Worm (Caenorhabditis elegans) whole organism, dauer: Measurements from ENCODE around the gene shk-1.

ENCODE experiments used
- unc-62 ChIP-seq: sonication (generic microtip); optimal IDR thresholded peaks from 2 replicates; lab custom pipeline; 2017; ENCODE audit warnings: missing biosample characterization, missing genetic modification reagents, missing genetic modification characterization

Gene shk-1

DNA sequence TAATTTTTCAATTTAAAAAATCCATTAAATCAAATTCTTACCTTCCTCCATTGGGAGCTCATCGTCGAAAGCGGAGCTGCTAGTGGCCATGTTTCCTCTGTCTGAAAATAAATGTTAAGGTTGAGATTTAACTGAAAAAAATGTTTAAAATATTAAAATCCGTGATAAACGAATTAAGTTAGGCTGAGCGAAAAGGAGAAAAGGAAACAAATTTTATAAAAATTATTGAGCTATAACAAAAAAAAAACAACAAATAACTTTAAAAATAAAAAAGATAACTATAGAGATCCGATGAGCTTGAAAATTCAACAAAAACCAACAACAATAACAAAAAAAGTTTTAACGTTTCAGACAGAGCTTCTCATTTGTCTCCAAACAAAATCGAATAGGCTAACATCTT lies 15.2 kb upstream of the shk-1 start, which contains the start of gene pno-1:
Gene pno-1 (minus strand): TSS at position 101 of the 400 bp plus-strand sequence.
- TF ChIP-seq unc-62 (GFP tag; lab: Kevin White, UChicago), result no peak

DNA sequence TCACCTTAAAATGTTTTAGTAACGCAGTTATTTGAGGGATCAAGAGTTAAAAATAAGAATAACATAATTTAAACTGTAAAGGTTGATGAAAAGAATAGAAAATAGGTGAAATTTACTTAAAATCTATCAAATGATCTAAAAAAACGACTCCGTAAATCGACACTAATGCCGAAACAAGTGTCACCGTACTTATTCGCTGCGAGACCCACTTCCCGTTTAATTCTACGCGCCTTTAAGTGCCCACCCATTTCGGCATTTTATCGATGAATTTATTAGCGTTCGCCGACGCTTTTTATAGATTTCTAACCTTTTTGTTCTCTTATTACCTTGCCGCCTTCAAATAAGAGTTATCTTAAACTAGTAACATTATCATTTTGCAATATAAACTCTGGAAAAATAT lies 12.0 kb upstream of the shk-1 start, which contains the start of the genes Y53C12B.1 and nos-3:
Gene Y53C12B.1 (minus strand): TSS at position 10 of the 400 bp plus-strand sequence.
Gene nos-3 (plus strand): TSS at position 248 of the 400 bp plus-strand sequence.
- TF ChIP-seq unc-62 (GFP tag; lab: Kevin White, UChicago), result no peak

DNA sequence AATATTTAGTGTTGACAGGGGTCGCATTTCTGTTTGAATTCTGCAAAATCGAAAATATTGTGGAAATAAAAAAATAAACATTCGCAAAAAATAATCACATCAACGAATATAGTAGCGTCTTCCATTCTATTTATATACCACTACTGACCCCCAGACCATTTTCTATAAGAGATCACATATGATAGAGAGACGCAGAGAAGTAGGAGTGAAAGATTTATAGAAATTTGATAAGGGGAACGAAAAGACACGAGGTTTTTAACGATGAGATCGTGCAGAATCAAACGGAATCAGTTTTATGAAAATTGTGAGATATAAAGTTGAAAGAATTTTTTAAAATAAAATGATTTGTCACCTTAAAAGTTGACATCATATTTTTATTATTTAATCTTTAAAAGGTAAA lies 5.8 kb upstream of the shk-1 start:
- TF ChIP-seq unc-62 (GFP tag; lab: Kevin White, UChicago), result no peak

DNA sequence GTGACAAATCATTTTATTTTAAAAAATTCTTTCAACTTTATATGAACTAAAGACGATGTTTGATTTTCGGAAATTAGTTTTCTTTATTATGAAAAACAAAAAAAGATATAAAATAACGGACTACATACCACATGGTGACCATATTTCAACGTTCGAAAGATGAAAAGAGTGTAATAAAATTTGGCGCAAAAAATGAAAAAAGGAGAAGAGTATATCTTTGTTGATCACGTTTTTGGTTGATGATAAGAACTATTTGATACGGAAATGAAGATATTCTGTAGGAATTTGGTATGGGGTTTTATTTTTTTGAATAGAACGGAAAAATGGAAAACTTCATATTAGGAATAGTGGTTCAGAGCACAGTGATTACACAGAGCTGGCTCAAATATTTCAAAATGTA lies 5.0 kb upstream of the shk-1 start, which contains the start of gene Y53C12B.7:
Gene Y53C12B.7 (minus strand): TSS at position 163 of the 400 bp plus-strand sequence.
- TF ChIP-seq unc-62 (GFP tag; lab: Kevin White, UChicago), result no peak

DNA sequence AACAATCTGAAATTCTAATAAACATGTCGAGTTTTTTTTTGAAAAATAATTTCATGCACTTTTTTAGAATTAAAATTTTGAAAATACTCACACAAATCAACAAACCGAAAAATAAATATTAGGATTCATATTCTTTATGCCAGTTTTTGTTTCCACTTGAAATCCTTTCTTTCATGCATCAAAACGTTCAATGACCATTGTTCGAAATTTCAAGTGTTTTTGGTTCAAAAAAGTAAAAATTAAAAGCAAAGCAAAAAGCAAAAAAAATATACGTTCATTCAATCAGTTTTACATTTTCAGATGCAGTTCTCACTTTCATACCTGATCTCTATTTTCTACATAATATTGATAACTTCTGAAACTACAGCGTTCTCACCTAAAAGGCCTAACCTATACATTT lies 4.3 kb upstream of the shk-1 start, which contains the start of gene ZK1321.1:
Gene ZK1321.1 (plus strand): TSS at position 301 of the 400 bp plus-strand sequence.
- TF ChIP-seq unc-62 (GFP tag; lab: Kevin White, UChicago), result no peak

DNA sequence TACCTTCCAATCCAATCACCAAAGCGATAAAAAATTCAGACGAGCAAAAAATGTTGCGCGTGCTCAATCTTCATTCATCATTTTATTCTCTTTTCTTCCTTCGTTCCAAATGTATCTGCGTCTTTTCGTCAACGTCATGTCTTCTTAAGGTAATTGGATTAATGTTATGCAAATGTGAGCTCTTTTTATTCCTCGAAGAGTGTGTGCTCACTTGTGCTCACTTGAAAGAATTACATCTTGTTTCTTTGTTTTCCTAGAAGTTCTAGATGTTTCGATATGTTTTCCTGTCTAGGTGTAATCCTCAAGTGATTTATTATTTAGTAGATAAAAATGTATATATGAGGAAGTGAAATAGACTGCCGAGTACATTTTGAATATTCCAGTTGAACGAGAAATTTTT lies 2.6 kb upstream of the shk-1 start:
- TF ChIP-seq unc-62 (GFP tag; lab: Kevin White, UChicago), result no peak

DNA sequence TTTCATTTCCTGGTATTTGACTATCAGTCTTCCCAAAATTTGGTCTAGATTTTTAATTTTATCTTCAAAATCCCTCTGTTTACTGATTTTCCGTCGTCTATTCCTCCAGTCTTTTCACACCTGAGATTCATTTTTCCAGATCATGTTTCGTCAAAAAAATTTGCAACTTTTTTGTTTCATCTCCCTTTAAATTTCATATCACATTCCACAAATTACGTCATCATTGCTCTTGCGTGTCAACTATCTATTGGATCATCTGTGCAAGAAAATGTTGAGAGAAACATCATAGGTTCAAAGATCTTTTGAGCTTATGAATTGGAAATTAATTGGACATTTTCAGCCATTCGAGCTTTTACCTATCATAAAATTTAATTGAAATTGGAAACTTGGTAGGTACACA lies 1.4 kb downstream of the shk-1 start:
- TF ChIP-seq unc-62 (GFP tag; lab: Kevin White, UChicago), result no peak

DNA sequence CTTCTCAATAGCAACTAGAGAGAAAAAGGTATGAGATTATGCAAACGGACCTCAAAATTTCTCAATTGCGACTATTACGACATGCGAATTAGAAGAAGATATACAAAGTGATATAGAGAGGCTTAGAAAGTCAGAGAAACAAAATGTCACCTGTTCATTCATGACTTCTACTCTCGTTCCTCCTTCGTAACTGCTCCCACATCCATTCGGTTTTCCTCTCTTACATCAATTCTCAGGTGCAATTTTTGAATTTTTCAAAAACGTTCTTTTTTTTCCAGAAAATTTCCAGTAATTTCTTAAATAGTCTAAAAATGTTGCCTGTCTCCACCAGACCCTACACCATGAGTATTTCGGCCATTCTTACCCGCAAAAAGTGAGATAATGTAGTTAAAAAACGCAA lies 6.7 kb downstream of the shk-1 start:
- TF ChIP-seq unc-62 (GFP tag; lab: Kevin White, UChicago), result no peak

DNA sequence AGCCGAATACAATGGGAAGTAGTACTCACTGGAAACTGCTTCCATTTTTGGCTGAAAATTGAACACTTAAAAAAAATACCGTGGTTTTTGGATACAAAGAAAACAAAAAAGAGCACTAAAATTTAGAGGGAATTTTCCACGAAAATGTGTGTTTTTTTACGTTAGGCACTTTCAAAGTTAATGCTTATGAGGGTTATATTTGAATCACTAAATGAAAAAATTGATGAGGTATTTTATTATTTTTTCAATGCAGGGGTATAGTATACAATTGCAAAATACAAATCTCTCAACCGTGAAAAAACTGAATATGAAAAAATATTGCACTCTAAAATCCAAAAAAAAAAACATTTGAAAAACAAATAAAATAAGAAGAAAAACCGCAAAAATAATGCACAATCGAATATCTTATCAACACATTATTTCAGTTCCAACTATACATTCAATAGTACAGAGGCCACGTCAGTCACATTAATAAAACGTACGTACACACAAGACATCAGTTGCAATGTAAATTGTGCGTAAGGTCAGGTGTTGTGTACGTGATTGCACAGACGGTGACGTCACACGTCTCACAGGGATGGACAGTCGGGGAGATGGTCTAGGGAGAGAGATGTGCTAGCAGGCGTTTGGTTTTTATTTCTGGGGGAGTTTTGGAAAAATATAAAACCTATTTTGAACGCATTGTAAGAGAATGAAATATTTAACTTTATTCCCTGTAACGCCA lies 11.9 kb downstream of the shk-1 start, which contains the start of gene aqp-10:
Gene aqp-10 (minus strand): TSS at position 51 of the 724 bp plus-strand sequence.
- TF ChIP-seq unc-62 (GFP tag; lab: Kevin White, UChicago), result no peak

DNA sequence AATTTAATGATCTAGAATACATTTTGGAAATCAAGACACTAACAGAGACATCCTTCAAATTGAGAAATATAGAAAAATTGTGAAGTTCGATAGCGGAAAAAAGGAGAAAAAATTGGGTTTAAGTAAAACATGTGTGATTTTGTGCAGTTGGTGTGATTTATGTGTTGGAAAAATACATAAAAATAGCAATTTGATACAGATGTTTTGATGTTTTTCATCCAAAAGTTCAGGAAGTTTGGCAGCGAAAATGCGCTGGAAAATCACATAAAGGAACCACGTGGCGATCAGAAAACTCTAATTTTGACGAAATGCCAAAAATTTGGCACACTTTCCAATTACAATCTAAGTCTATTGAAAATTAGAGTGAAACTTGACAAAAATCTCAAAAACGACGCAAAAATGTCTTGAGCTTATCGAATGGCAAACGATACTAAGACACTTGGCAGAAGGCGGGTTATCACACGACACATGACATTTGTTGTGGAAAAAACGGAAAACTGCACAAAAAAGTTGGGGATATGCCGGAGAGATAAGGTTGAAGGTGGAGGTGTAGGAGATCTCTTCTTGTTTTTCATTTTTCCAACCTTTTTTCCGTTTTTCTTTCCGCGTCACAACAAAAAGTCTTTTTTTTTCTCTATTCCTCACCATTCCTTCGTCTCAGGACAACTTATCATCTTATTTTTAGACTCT lies 16.0 kb downstream of the shk-1 start, which contains the start of gene ZK1321.4:
Gene ZK1321.4 (minus strand): TSS at position 51 of the 690 bp plus-strand sequence.
- TF ChIP-seq unc-62 (GFP tag; lab: Kevin White, UChicago), result no peak

DNA sequence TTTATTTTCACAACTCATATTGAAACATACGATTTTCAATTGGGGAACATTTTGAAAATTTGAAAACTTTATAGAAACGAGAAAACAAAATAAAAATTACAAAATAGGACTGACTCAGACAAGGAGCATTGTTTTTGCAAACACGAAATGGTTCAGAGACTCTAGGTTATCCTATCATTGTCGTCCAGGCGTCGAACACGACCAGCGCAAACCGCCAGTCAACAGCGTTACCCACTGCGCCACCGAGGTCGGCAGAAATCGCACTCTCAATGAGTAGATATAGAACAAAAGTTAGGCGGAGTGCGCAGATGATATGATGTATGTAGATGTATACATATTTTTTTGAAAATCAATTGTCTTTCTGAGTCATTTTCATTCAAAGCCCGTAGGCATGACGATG lies 16.6 kb downstream of the shk-1 start:
- TF ChIP-seq unc-62 (GFP tag; lab: Kevin White, UChicago), result no peak

DNA sequence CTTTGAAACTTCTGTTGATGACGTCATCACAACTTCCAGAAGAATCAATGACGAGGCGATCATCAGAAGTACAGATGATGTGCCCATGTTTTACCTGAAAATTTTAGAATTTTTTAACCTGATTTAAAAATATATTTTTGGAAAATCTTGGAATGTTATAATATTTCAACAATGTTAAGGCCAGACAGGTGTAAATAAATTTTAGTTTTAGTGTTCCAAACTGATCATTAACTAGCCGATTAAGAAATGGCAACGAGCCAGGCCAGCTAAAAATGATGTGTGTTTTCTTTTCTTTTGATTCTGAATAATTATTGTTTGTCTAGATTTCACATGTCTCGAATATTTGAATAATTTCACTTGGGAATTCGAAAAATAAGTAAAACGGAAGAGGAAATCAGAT lies 17.8 kb downstream of the shk-1 start, which contains the start of gene T10B9.9:
Gene T10B9.9 (minus strand): TSS at position 101 of the 400 bp plus-strand sequence.
- no peak for TF ChIP-seq unc-62 (GFP tag; lab: Kevin White, UChicago)

DNA sequence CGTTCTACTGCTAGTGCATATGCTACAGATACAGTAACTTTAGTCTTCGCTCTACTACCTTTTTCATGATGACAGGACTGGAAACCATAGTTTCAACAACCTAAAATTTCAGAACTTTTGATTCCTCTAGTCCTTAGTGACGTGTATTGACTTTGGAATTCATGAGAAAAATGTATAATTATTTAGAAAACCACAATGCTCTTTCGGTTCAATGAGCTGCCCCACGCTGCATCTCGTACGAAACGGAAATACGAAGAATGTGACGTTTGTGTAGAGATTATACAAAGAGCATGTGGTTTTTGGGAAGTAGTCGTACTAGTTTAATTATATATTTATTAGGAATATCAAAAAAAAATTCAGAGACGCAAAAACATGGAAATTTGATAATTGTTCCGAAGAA lies 20.5 kb downstream of the shk-1 start:
- TF ChIP-seq unc-62 (GFP tag; lab: Kevin White, UChicago), result no peak

DNA sequence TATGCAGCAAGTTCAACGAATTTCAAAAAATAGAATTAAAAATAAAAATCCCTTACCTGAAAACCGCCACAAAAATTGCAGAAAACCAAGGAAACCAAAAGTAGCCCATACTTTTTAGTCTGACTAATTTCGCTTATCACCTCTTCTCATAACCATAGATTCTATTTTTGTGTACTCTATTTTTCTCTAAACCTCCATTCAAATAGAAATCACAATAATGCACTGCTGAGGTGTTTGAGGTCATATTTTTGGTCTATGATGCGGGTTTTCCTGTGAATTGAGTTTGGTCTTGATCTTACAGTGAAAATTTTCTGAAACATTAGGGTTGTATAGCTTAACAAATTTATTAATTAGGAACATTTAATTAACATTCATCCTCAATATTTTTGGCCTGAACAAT lies 23.8 kb downstream of the shk-1 start, which contains the start of gene cyp-13A1:
Gene cyp-13A1 (minus strand): TSS at position 156 of the 400 bp plus-strand sequence.
- TF ChIP-seq unc-62 (GFP tag; lab: Kevin White, UChicago), result no peak

DNA sequence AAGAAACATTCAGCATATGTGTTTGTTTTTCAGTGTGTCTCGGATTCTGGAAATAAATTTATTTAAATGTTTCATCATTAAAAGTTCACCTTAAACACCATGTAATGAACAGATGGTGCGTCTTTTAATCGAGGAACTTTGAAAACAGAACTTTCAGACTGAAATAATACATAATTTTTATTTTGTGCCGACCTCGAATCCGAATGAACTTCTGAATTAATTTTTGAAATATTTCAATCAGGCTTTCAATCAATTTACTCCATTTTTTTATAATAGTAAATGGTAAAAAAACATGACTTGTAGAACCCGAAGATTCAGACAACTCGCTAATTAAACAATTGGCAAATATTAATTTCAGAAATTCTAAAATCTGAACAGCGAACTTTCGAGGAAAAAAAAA lies 24.3 kb downstream of the shk-1 start, which contains the start of gene T10B9.14:
Gene T10B9.14 (minus strand): TSS at position 101 of the 400 bp plus-strand sequence.
- TF ChIP-seq unc-62 (GFP tag; lab: Kevin White, UChicago), result no peak

DNA sequence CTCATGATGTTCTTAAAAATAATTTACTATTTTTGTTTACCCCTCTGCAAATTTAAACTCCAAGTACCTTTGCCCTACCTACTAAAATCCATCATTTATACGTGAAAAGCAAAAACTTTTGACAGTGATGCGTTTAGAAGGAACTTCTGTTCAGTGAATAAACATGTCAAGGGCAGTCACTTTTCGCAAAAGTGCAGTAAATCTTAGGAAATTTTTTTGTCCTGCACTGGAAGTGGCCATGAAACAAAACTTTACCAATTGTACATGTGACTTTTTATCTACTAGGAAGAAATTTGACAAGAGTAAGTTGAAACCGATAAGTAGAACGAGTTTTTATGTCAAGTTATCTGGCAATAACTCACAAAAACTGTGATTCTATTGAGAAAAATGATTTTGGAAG lies 28.2 kb downstream of the shk-1 start:
- no peak for TF ChIP-seq unc-62 (GFP tag; lab: Kevin White, UChicago)
